Worm (Caenorhabditis elegans) whole organism, midembryonic: ENCODE data around the gene Y51H4A.25.

Experiments
- T22C8.4 ChIP-seq: fragments of 200-800 bp; sonication (Bioruptor generic); IDR thresholded peaks from 2 replicates; pipeline ENCODE4 v1.3.6; 2022; ENCODE audit warnings: missing genetic modification characterization, missing compliant biosample characterization
- cog-1 ChIP-seq: sonication (generic microtip); optimal IDR thresholded peaks from 2 replicates; lab custom pipeline; 2016; ENCODE audit warnings: missing genetic modification characterization, missing compliant biosample characterization
- flt-1 ChIP-seq: fragments of 200-800 bp; sonication (Bioruptor generic); IDR thresholded peaks from 2 replicates; pipeline ENCODE4 v1.3.6; 2022; ENCODE audit warnings: missing genetic modification characterization, missing compliant biosample characterization
- klf-2 ChIP-seq: fragments of 200-800 bp; sonication (Bioruptor generic); conservative IDR thresholded peaks from 2 replicates; pipeline ENCODE4 v1.3.6; 2022; ENCODE audit warnings: missing genetic modification reagents, missing genetic modification characterization, missing compliant biosample characterization
- med-1 ChIP-seq: sonication (generic microtip); optimal IDR thresholded peaks from 2 replicates; lab custom pipeline; 2017; ENCODE audit warnings: missing genetic modification characterization, mild to moderate bottlenecking, missing compliant biosample characterization, antibody characterized with exemption, missing genetic modification reagents; ENCODE audit not compliant: insufficient read depth
- ref-1 ChIP-seq: fragments of 200-800 bp; sonication (Bioruptor generic); conservative IDR thresholded peaks from 2 replicates; pipeline ENCODE4 v1.3.6; 2022; ENCODE audit warnings: missing genetic modification reagents, missing genetic modification characterization, missing compliant biosample characterization
- tab-1 ChIP-seq: fragments of 200-800 bp; sonication (Bioruptor generic); IDR thresholded peaks from 2 replicates; pipeline ENCODE4 v1.3.6; 2022; ENCODE audit warnings: missing genetic modification characterization, missing compliant biosample characterization
- ztf-23 ChIP-seq: fragments of 200-800 bp; sonication (Bioruptor generic); IDR thresholded peaks from 2 replicates; pipeline ENCODE4 v1.3.6; 2022; ENCODE audit warnings: missing genetic modification reagents, missing genetic modification characterization, missing compliant biosample characterization
- ztf-29 ChIP-seq: fragments of 200-800 bp; sonication (Bioruptor generic); IDR thresholded peaks from 2 replicates; pipeline ENCODE4 v1.3.6; 2022; ENCODE audit warnings: missing genetic modification reagents, missing genetic modification characterization, missing compliant biosample characterization

Gene Y51H4A.25

ce11 chrIV:16735957-16736356 lies at the start of gene Y51H4A.25:
Gene Y51H4A.25 (plus strand): TSS chrIV:16736329.
- no peak for TF ChIP-seq cog-1 (tag; lab: Kevin White, UChicago)
- no peak for TF ChIP-seq klf-2 (GFP tag; lab: Robert Waterston, UW)
- no peak for TF ChIP-seq T22C8.4 (GFP tag; lab: Robert Waterston, UW)
- TF ChIP-seq ztf-23 = no peak
- no peak for TF ChIP-seq med-1 (GFP tag; lab: Kevin White, UChicago)
- TF ChIP-seq flt-1 (GFP tag; lab: Robert Waterston, UW) = no peak
- no peak for TF ChIP-seq ref-1 (GFP tag; lab: Robert Waterston, UW)
- TF ChIP-seq ztf-29 (GFP tag; lab: Robert Waterston, UW) = no peak
- TF ChIP-seq tab-1 (GFP tag; lab: Robert Waterston, UW) = no peak

ce11 chrIV:16694567-16694966 lies 41.6 kb upstream of the Y51H4A.25 start, which contains the start of gene Y51H4A.941:
Gene Y51H4A.941 (minus strand): TSS chrIV:16694667.
- no peak for TF ChIP-seq ztf-29 (GFP tag; lab: Robert Waterston, UW)
- no peak for TF ChIP-seq cog-1 (tag; lab: Kevin White, UChicago)
- no peak for TF ChIP-seq T22C8.4 (GFP tag; lab: Robert Waterston, UW)

ce11 chrIV:16696422-16696821 lies 39.7 kb upstream of the Y51H4A.25 start:
- no peak for TF ChIP-seq ztf-23
- TF ChIP-seq cog-1 (tag; lab: Kevin White, UChicago) = no peak
- TF ChIP-seq ref-1 (GFP tag; lab: Robert Waterston, UW) = no peak
- no peak for TF ChIP-seq med-1 (GFP tag; lab: Kevin White, UChicago)
- TF ChIP-seq flt-1 (GFP tag; lab: Robert Waterston, UW) = no peak
- TF ChIP-seq tab-1 (GFP tag; lab: Robert Waterston, UW) = no peak
- TF ChIP-seq klf-2 (GFP tag; lab: Robert Waterston, UW) = no peak
- TF ChIP-seq T22C8.4 (GFP tag; lab: Robert Waterston, UW) = no peak
- TF ChIP-seq ztf-29 (GFP tag; lab: Robert Waterston, UW) = no peak

- TF ChIP-seq tab-1 (GFP tag; lab: Robert Waterston, UW) (no peak), ztf-23 (no peak), flt-1 (GFP tag; lab: Robert Waterston, UW) (no peak), ztf-29 (GFP tag; lab: Robert Waterston, UW) (no peak), T22C8.4 (GFP tag; lab: Robert Waterston, UW) (no peak), med-1 (GFP tag; lab: Kevin White, UChicago) (no peak), cog-1 (tag; lab: Kevin White, UChicago) (no peak)
These were observed 29.2 kb upstream of the Y51H4A.25 start for ce11 chrIV:16706950-16707349.

- TF ChIP-seq med-1 (GFP tag; lab: Kevin White, UChicago) = no peak
- TF ChIP-seq cog-1 (tag; lab: Kevin White, UChicago) = no peak
- no peak for TF ChIP-seq klf-2 (GFP tag; lab: Robert Waterston, UW)
- no peak for TF ChIP-seq flt-1 (GFP tag; lab: Robert Waterston, UW)
- no peak for TF ChIP-seq ztf-29 (GFP tag; lab: Robert Waterston, UW)
- TF ChIP-seq ref-1 (GFP tag; lab: Robert Waterston, UW) = no peak
- TF ChIP-seq T22C8.4 (GFP tag; lab: Robert Waterston, UW) = no peak
- no peak for TF ChIP-seq tab-1 (GFP tag; lab: Robert Waterston, UW)
- TF ChIP-seq ztf-23 = no peak
These were observed 26.4 kb upstream of the Y51H4A.25 start for ce11 chrIV:16709713-16710112.

- TF ChIP-seq flt-1 (GFP tag; lab: Robert Waterston, UW) = no peak
- no peak for TF ChIP-seq ref-1 (GFP tag; lab: Robert Waterston, UW)
- TF ChIP-seq T22C8.4 (GFP tag; lab: Robert Waterston, UW) = no peak
- no peak for TF ChIP-seq klf-2 (GFP tag; lab: Robert Waterston, UW)
- TF ChIP-seq med-1 (GFP tag; lab: Kevin White, UChicago) = no peak
- TF ChIP-seq ztf-29 (GFP tag; lab: Robert Waterston, UW) = no peak
- TF ChIP-seq ztf-23 = no peak
- no peak for TF ChIP-seq cog-1 (tag; lab: Kevin White, UChicago)
- TF ChIP-seq tab-1 (GFP tag; lab: Robert Waterston, UW) = no peak
These were observed 25.8 kb upstream of the Y51H4A.25 start for ce11 chrIV:16710312-16710711.

- no peak for TF ChIP-seq ref-1 (GFP tag; lab: Robert Waterston, UW)
- TF ChIP-seq med-1 (GFP tag; lab: Kevin White, UChicago) = no peak
- TF ChIP-seq ztf-23 = no peak
These were observed 17.5 kb upstream of the Y51H4A.25 start for ce11 chrIV:16718651-16719050.

ce11 chrIV:16720412-16720811 lies 15.7 kb upstream of the Y51H4A.25 start, which contains the start of gene Y51H4A.22:
Gene Y51H4A.22 (plus strand): TSS chrIV:16720712.
- TF ChIP-seq klf-2 (GFP tag; lab: Robert Waterston, UW) (no peak), cog-1 (tag; lab: Kevin White, UChicago) (no peak), tab-1 (GFP tag; lab: Robert Waterston, UW) (no peak), flt-1 (GFP tag; lab: Robert Waterston, UW) (no peak), T22C8.4 (GFP tag; lab: Robert Waterston, UW) (no peak), med-1 (GFP tag; lab: Kevin White, UChicago) (no peak), ref-1 (GFP tag; lab: Robert Waterston, UW) (no peak), ztf-23 (no peak), ztf-29 (GFP tag; lab: Robert Waterston, UW) (no peak)

- TF ChIP-seq ztf-29 (GFP tag; lab: Robert Waterston, UW) (no peak), med-1 (GFP tag; lab: Kevin White, UChicago) (no peak), klf-2 (GFP tag; lab: Robert Waterston, UW) (no peak), flt-1 (GFP tag; lab: Robert Waterston, UW) (no peak), tab-1 (GFP tag; lab: Robert Waterston, UW) (no peak), ztf-23 (no peak), T22C8.4 (GFP tag; lab: Robert Waterston, UW) (no peak)
These were observed 14.0 kb upstream of the Y51H4A.25 start for ce11 chrIV:16722000-16722607.
